Worm (Caenorhabditis elegans): Measurements from ENCODE around the gene sru-1.

sru-1 gene

DNA sequence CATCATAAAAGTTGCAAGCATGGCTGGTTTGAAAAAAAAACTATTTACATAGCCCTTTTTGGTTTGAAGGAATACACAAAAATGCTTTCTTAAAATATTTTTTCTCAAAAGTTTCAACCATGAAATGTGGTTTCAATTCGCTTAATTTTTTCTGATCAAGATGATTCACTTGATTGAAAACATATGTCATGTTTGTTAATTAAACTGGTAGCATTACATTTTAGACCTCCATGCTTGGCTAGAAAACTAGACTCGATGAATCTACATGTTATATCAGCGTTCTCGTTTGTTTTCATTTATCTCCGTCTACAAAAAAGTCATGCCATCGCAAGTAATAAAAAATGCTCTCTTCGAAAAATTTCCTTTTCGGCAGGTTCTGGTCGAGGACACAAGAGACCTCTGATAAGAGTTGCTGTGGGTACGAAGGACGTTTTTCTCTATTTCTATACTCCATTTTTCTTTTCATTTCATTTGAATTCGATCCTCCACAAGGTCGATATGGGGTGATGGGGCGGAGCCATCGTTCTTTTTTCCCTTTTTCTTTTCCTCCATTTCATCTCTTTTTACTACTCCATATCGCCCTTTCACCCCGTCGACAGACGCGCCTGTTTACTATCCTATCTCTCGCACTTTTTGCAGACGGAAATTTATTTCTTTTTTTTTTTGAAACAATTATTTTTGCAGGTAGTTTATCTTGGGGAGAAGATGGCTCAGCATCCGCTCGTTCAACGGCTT, 37.4 kb downstream of the sru-1 start, which contains the start of gene elo-1:
Gene elo-1, plus strand, starts transcription at position 685 of the 735 bp plus-strand sequence.
- no peak for TF ChIP-seq rnt-1 (tag; optimal IDR thresholded peaks at IDR 0.05)
- no peak for TF ChIP-seq ceh-18 (tag; optimal IDR thresholded peaks at IDR 0.05)
- TF ChIP-seq F13H6.1 (tag; optimal IDR thresholded peaks at IDR 0.05): no peak
- TF ChIP-seq Y22D7AL.16 (tag; optimal IDR thresholded peaks at IDR 0.05): no peak
- no peak for TF ChIP-seq ceh-24 (tag; optimal IDR thresholded peaks at IDR 0.05)

DNA sequence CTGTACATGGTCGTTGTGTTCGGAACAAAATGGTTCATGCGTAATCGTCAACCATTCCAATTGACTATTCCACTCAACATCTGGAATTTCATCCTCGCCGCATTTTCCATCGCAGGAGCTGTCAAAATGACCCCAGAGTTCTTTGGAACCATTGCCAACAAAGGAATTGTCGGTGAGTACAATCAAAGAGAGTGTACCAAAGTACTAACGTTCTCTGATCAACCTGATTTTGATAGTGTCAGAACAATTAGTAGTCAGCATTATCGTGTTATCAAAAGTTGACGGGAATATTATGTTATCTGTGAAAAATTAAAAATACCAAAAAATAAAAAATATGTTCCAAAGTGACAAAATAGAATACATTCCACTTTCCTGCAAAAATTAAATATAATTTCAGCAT, 38.6 kb downstream of the sru-1 start:
- TF ChIP-seq pros-1 (tag; optimal IDR thresholded peaks at IDR 0.05) (no peak), ceh-19 (GFP tag; optimal IDR thresholded peaks at IDR 0.05) (no peak), ceh-6 (GFP tag; optimal IDR thresholded peaks at IDR 0.05) (no peak), F13H6.1 (tag; optimal IDR thresholded peaks at IDR 0.05) (no peak), fax-1 (tag; optimal IDR thresholded peaks at IDR 0.05) (no peak), Y22D7AL.16 (tag; optimal IDR thresholded peaks at IDR 0.05) (no peak), ceh-22 (tag; optimal IDR thresholded peaks at IDR 0.05) (no peak), nhr-232 (tag; optimal IDR thresholded peaks at IDR 0.05) (no peak), madf-2 (tag; optimal IDR thresholded peaks at IDR 0.05) (no peak), pag-3 (tag; optimal IDR thresholded peaks at IDR 0.05; ENCODE audit: borderline replicate concordance) (no peak), ceh-45 (GFP tag; IDR thresholded peaks at IDR 0.05) (no peak), hlh-8 (tag; optimal IDR thresholded peaks at IDR 0.05) (no peak), T23F11.4 (GFP tag; optimal IDR thresholded peaks at IDR 0.05) (no peak), zip-5 (tag; optimal IDR thresholded peaks at IDR 0.05) (no peak), che-1 (tag; optimal IDR thresholded peaks at IDR 0.05) (no peak), ceh-31 (tag; optimal IDR thresholded peaks at IDR 0.05) (no peak), eyg-1 (tag; optimal IDR thresholded peaks at IDR 0.05) (no peak), ceh-24 (tag; optimal IDR thresholded peaks at IDR 0.05) (no peak), hlh-6 (tag; optimal IDR thresholded peaks at IDR 0.05) (no peak)

DNA sequence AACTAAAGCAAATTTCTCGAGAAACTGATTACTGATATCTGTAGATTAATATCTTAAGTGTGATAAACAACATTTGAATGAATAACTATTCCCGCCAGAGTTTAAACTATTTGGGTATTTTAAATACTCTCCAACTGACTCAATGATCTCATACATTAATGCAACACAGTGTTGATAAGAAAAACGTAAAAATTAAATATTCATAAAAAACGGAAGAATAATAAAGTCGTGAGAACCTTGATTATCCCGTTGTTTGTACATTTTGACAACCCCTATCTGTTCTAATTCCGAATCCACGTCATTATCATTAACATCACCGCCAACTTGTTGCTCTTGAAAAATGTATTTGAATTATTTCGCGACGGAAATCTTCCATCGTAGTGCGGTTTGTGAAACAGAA, 41.2 kb downstream of the sru-1 start, which contains the start of gene elo-7:
Gene elo-7, plus strand, starts transcription at position 301 of the 400 bp plus-strand sequence.
- no peak for TF ChIP-seq pha-4 (tag; optimal IDR thresholded peaks at IDR 0.05)
- TF ChIP-seq fax-1 (tag; optimal IDR thresholded peaks at IDR 0.05): no peak
- TF ChIP-seq hlh-30 (tag; optimal IDR thresholded peaks at IDR 0.05; ENCODE audit: insufficient read depth): no peak
- no peak for TF ChIP-seq gmeb-2 (tag; optimal IDR thresholded peaks at IDR 0.05)
- no peak for TF ChIP-seq fkh-10 (GFP tag; optimal IDR thresholded peaks at IDR 0.05)
- no peak for TF ChIP-seq pros-1 (tag; optimal IDR thresholded peaks at IDR 0.05)
- no peak for TF ChIP-seq tbx-2 (tag; optimal IDR thresholded peaks at IDR 0.05)
- no peak for TF ChIP-seq ceh-34 (tag; optimal IDR thresholded peaks at IDR 0.05)

DNA sequence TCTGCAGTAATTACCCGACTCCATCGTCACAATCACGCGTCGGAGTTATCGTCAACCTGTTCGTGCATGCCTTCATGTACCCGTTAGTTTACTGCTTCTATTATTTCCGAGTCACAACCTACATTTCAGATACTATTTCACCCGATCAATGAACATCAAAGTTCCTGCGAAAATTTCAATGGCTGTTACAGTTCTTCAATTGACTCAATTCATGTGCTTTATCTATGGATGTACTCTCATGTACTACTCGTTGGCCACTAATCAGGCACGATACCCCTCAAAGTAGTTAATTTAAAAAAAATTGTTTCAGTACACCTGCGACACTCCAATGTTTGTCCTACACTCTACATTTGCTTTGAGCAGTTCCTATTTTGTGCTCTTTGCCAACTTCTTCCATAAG, 42.4 kb downstream of the sru-1 start:
- no peak for TF ChIP-seq unc-42 (tag; optimal IDR thresholded peaks at IDR 0.05)

DNA sequence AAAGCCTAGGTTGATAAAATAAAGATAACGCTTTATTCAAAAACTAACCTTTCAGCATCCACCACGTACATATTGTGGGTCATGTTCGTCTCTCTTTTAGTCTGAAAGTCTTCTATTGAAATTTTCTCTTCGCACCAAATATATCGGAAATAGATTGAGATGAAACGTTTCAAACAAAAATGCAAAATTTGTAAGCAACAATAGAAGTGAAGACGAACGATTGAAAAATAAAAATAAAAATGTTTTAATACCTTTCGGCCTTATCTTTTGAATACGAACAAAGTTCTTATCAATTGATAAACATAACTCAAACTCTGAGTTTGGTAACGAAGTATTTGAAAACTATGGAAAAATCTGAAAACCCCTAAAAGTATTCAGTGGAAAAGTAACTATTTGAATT, 44.7 kb downstream of the sru-1 start, which contains the start of gene F56H11.2:
Gene F56H11.2, minus strand, starts transcription at position 101 of the 400 bp plus-strand sequence.
- no peak for TF ChIP-seq F13H6.1 (tag; optimal IDR thresholded peaks at IDR 0.05)
- no peak for TF ChIP-seq hlh-15 (tag; optimal IDR thresholded peaks at IDR 0.05)
- TF ChIP-seq nhr-11 (tag; optimal IDR thresholded peaks at IDR 0.05): no peak
- TF ChIP-seq pha-4 (tag; optimal IDR thresholded peaks at IDR 0.05): no peak
- TF ChIP-seq ceh-2 (tag; optimal IDR thresholded peaks at IDR 0.05): no peak
- TF ChIP-seq hlh-8 (tag; optimal IDR thresholded peaks at IDR 0.05): no peak
- TF ChIP-seq elt-4 (tag; optimal IDR thresholded peaks at IDR 0.05): no peak
- TF ChIP-seq nfya-1 (tag; optimal IDR thresholded peaks at IDR 0.05): no peak
- TF ChIP-seq pat-9 (tag; optimal IDR thresholded peaks at IDR 0.05): no peak
- no peak for TF ChIP-seq pag-3 (tag; optimal IDR thresholded peaks at IDR 0.05; ENCODE audit: borderline replicate concordance)
- no peak for TF ChIP-seq rnt-1 (tag; optimal IDR thresholded peaks at IDR 0.05)
- no peak for TF ChIP-seq ttx-3 (tag; optimal IDR thresholded peaks at IDR 0.05)
- no peak for TF ChIP-seq dmd-4 (tag; optimal IDR thresholded peaks at IDR 0.05; ENCODE audit: borderline replicate concordance)
- TF ChIP-seq npax-4 (tag; optimal IDR thresholded peaks at IDR 0.05): no peak
- TF ChIP-seq fkh-6 (tag; optimal IDR thresholded peaks at IDR 0.05): no peak
- no peak for TF ChIP-seq ets-4 (tag; optimal IDR thresholded peaks at IDR 0.05)
- no peak for TF ChIP-seq pros-1 (tag; optimal IDR thresholded peaks at IDR 0.05)

All from whole organism, late embryonic.